Worm (Caenorhabditis elegans) whole organism, mixed stage, embryonic: Measurements from ENCODE around the gene C50F4.10.

ENCODE experiments used
- M03D4.4 ChIP-seq: sonication (generic microtip); optimal IDR thresholded peaks from 2 replicates; lab custom pipeline; 2017; ENCODE audit warnings: mild to moderate bottlenecking, missing genetic modification characterization, missing compliant biosample characterization
- bed-3 ChIP-seq: fragments of 200-800 bp; sonication (Bioruptor generic); optimal IDR thresholded peaks from 3 replicates; lab custom pipeline; 2018; ENCODE audit warnings: mild to moderate bottlenecking, missing genetic modification characterization, moderate library complexity, missing compliant biosample characterization
- blmp-1 ChIP-seq: fragments of 150-350 bp; optimal IDR thresholded peaks from 2 replicates; lab custom pipeline; 2014; ENCODE audit warnings: missing biosample characterization, missing genetic modification characterization
- ceh-39 ChIP-seq: fragments of 150-350 bp; optimal IDR thresholded peaks from 2 replicates; lab custom pipeline; 2014; ENCODE audit warnings: missing biosample characterization, missing genetic modification characterization
- ceh-43 ChIP-seq: fragments of 200-800 bp; sonication (Bioruptor generic); optimal IDR thresholded peaks from 2 replicates; lab custom pipeline; 2018; ENCODE audit warnings: mild to moderate bottlenecking, missing genetic modification characterization, moderate library complexity, missing compliant biosample characterization
- ceh-83 ChIP-seq: fragments of 200-800 bp; sonication (Bioruptor generic); optimal IDR thresholded peaks from 2 replicates; lab custom pipeline; 2018; ENCODE audit warnings: mild to moderate bottlenecking, missing genetic modification characterization, missing compliant biosample characterization
- ces-1 ChIP-seq: fragments of 150-350 bp; optimal IDR thresholded peaks from 2 replicates; lab custom pipeline; 2014; ENCODE audit warnings: missing biosample characterization, missing genetic modification reagents, missing genetic modification characterization
- cnd-1 ChIP-seq: fragments of 200-800 bp; sonication (Bioruptor generic); optimal IDR thresholded peaks from 2 replicates; lab custom pipeline; 2018; ENCODE audit warnings: mild to moderate bottlenecking, missing genetic modification characterization, missing compliant biosample characterization
- drap-1 ChIP-seq: fragments of 200-800 bp; sonication (Bioruptor generic); optimal IDR thresholded peaks from 3 replicates; lab custom pipeline; 2018; ENCODE audit warnings: mild to moderate bottlenecking, missing genetic modification characterization, missing compliant biosample characterization
- elt-1 ChIP-seq: sonication (generic microtip); optimal IDR thresholded peaks from 2 replicates; lab custom pipeline; 2017; ENCODE audit warnings: missing genetic modification characterization, mild to moderate bottlenecking, missing compliant biosample characterization, antibody characterized with exemption, moderate library complexity, borderline replicate concordance; ENCODE audit not compliant: insufficient read depth
- elt-3 ChIP-seq: fragments of 150-350 bp; optimal IDR thresholded peaks from 2 replicates; lab custom pipeline; 2014; ENCODE audit warnings: missing biosample characterization, missing genetic modification characterization
- flh-1 ChIP-seq: fragments of 200-800 bp; sonication (Bioruptor generic); optimal IDR thresholded peaks from 2 replicates; lab custom pipeline; 2018; ENCODE audit warnings: mild to moderate bottlenecking, missing genetic modification characterization, moderate library complexity, missing compliant biosample characterization
- ham-2 ChIP-seq: fragments of 200-800 bp; sonication (Bioruptor generic); optimal IDR thresholded peaks from 2 replicates; lab custom pipeline; 2018; ENCODE audit warnings: mild to moderate bottlenecking, missing genetic modification characterization, missing compliant biosample characterization
- mab-5 ChIP-seq: fragments of 150-350 bp; optimal IDR thresholded peaks from 2 replicates; lab custom pipeline; 2014; ENCODE audit warnings: missing biosample characterization, missing genetic modification characterization
- mep-1 ChIP-seq: fragments of 150-350 bp; optimal IDR thresholded peaks from 2 replicates; lab custom pipeline; 2017; ENCODE audit warnings: missing biosample characterization, missing genetic modification reagents, missing genetic modification characterization, inconsistent platforms
- nhr-12 ChIP-seq: fragments of 150-350 bp; optimal IDR thresholded peaks from 2 replicates; lab custom pipeline; 2014; ENCODE audit warnings: missing biosample characterization, missing genetic modification characterization
- nhr-2 ChIP-seq: fragments of 150-350 bp; optimal IDR thresholded peaks from 2 replicates; lab custom pipeline; 2014; ENCODE audit warnings: missing biosample characterization, missing genetic modification characterization
- nhr-237 ChIP-seq: fragments of 150-350 bp; optimal IDR thresholded peaks from 2 replicates; lab custom pipeline; 2014; ENCODE audit warnings: missing biosample characterization, missing genetic modification characterization
- nhr-28 ChIP-seq: fragments of 150-350 bp; optimal IDR thresholded peaks from 2 replicates; lab custom pipeline; 2014; ENCODE audit warnings: missing biosample characterization, missing genetic modification characterization
- nhr-76 ChIP-seq: sonication (generic microtip); optimal IDR thresholded peaks from 2 replicates; lab custom pipeline; 2017; ENCODE audit warnings: missing biosample characterization, missing genetic modification characterization
- sem-2 ChIP-seq: fragments of 200-800 bp; sonication (Bioruptor generic); optimal IDR thresholded peaks from 2 replicates; lab custom pipeline; 2018; ENCODE audit warnings: mild to moderate bottlenecking, missing genetic modification characterization, missing compliant biosample characterization
- snpc-4 ChIP-seq: fragments of 150-350 bp; optimal IDR thresholded peaks from 2 replicates; lab custom pipeline; 2014; ENCODE audit warnings: missing biosample characterization, missing genetic modification characterization
- sptf-1 ChIP-seq: sonication (generic microtip); optimal IDR thresholded peaks from 2 replicates; lab custom pipeline; 2017; ENCODE audit warnings: mild to moderate bottlenecking, missing genetic modification characterization, moderate library complexity, missing compliant biosample characterization
- unc-120 ChIP-seq: sonication (generic microtip); optimal IDR thresholded peaks from 2 replicates; lab custom pipeline; 2017; ENCODE audit warnings: missing genetic modification characterization, missing compliant biosample characterization; ENCODE audit not compliant: poor library complexity, severe bottlenecking
- unc-39 ChIP-seq: fragments of 150-350 bp; optimal IDR thresholded peaks from 2 replicates; lab custom pipeline; 2014; ENCODE audit warnings: missing biosample characterization, missing genetic modification characterization
- unc-62 ChIP-seq: fragments of 150-350 bp; optimal IDR thresholded peaks from 2 replicates; lab custom pipeline; 2014; ENCODE audit warnings: missing biosample characterization, missing genetic modification reagents, missing genetic modification characterization
- ztf-11 ChIP-seq: fragments of 150-350 bp; optimal IDR thresholded peaks from 2 replicates; lab custom pipeline; 2014; ENCODE audit warnings: missing biosample characterization, missing genetic modification characterization

Gene C50F4.10

ce11 chrV:9491440-9492160 lies 39.8 kb downstream of the C50F4.10 start, which contains the start of gene K06A4.7:
Gene K06A4.7, minus strand, starts transcription at chrV:9491490.
- TF ChIP-seq unc-120 (tag; lab: Kevin White, UChicago) (no peak), ceh-83 (GFP tag; lab: Kevin White, UChicago) (no peak), ceh-39 (tag; lab: Kevin White, UChicago) (no peak), ceh-43 (GFP tag; lab: Kevin White, UChicago) (no peak), flh-1 (GFP tag; lab: Kevin White, UChicago) (no peak), nhr-76 (tag; lab: Kevin White, UChicago) (no peak), unc-62 (no peak), nhr-237 (tag; lab: Kevin White, UChicago) (no peak)

DNA sequence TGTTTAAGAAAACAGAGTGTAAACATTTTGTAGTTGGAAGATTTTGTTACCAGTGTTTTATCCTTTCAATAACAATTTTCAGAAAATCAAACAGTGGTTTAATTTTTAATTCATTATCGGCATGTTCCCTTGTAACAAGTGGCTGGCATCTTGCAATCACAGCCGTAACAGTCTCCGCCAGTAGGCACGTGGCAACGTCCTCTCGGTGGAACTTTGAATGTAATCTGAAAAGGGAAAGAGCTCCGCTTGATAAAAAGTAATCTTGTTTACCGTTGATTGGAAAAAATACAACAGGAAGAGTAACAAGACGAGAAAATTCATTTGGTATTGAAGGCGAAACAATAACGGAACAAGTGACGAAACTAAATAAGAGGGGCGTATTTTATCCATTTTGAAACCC lies 42.0 kb downstream of the C50F4.10 start, which contains the start of gene K06A4.10:
Gene K06A4.10, minus strand, starts transcription at position 390 of the 400 bp plus-strand sequence.
- TF ChIP-seq nhr-2 (tag; lab: Kevin White, UChicago) (no peak), unc-120 (tag; lab: Kevin White, UChicago) (no peak), ham-2 (GFP tag; lab: Kevin White, UChicago) (no peak), sem-2 (GFP tag; lab: Kevin White, UChicago) (no peak), nhr-237 (tag; lab: Kevin White, UChicago) (no peak), nhr-28 (no peak)
- TF ChIP-seq, all 35 proteins: peak for 0

DNA sequence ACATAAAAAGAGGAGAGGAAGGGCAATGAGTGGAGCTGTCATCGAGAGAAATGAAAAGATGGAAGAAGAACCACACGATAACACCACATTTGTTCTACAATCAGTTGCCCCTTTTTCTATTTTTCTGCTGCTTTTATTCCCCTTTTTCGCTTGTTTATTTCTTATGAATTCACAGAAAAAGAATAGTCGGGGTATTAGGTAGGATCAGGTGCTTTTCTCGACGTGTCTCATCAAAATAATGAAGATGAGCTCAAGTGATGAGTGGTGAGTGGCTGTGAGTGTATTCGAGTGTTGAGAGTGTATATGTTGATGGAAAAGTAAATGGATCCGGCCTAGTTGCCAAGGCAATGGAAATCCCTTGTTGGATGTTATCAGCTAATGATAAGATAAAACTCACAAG lies 45.9 kb downstream of the C50F4.10 start:
- TF ChIP-seq nhr-76 (tag; lab: Kevin White, UChicago) (no peak), cnd-1 (no peak), ceh-39 (tag; lab: Kevin White, UChicago) (no peak), mep-1 (tag; lab: Kevin White, UChicago) (no peak), ztf-11 (tag; lab: Kevin White, UChicago) (no peak), elt-3 (no peak), ceh-43 (GFP tag; lab: Kevin White, UChicago) (no peak), snpc-4 (no peak), ces-1 (GFP tag; lab: Kevin White, UChicago) (no peak), unc-120 (tag; lab: Kevin White, UChicago) (no peak), nhr-2 (tag; lab: Kevin White, UChicago) (no peak), elt-1 (tag; lab: Kevin White, UChicago) (no peak), mab-5 (tag; lab: Kevin White, UChicago) (no peak), drap-1 (GFP tag; lab: Kevin White, UChicago) (no peak), blmp-1 (tag; lab: Kevin White, UChicago) (no peak)

DNA sequence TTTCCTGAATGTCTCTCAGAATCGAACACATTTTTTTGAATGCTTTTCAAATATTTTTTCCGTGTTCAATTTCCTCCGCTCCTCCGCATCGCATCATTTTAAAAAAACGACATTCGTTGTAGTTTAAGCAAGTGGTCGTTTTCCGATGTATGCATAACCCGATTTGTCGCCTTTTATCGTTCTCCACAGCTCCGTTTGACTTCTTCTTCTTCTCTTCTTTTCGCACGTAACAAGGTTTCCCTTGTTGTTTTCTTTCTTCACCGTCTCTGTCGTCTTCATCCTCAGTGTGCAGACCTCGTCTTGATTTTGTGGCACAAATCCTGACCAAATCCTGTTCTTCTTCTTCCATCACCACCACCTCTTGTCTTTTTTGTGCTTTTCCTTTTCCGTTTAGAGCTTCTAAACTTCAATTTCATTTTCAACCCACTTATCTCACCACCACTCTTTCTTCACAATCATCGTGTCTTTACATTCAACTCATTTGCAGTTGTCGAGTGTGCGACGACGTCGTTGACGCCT lies 47.6 kb downstream of the C50F4.10 start, which contains the start of gene K06A4.2:
Gene K06A4.2, plus strand, starts transcription at position 469 of the 519 bp plus-strand sequence.
- TF ChIP-seq ceh-43 (GFP tag; lab: Kevin White, UChicago) = no peak

DNA sequence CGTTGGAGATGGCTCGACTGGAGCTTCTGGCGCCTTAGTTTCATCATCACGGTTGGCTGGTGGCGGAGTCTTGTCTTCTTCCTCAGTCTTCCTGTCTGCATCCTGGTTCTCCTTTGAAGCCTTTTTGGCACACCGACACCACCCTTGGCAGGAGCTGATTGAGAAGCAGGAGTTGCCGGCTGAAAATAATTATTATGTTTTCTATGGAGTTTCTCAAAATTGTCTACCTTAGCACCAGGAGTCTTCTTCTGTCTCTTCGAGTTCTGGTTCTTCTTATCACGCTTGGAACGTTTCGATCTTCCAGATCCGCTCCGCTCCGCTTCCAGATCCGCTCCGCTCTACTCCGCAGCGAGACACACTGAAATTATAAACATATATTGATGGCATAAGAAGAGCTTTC lies 50.8 kb downstream of the C50F4.10 start, which contains the start of gene K06A4.6:
Gene K06A4.6, minus strand, starts transcription at position 101 of the 400 bp plus-strand sequence.
- TF ChIP-seq snpc-4 = no peak
- no peak for TF ChIP-seq ceh-39 (tag; lab: Kevin White, UChicago)
- TF ChIP-seq unc-120 (tag; lab: Kevin White, UChicago) = no peak
- TF ChIP-seq ztf-11 (tag; lab: Kevin White, UChicago) = no peak
- TF ChIP-seq sptf-1 (tag; lab: Kevin White, UChicago) = no peak
- no peak for TF ChIP-seq ces-1 (GFP tag; lab: Kevin White, UChicago)
- no peak for TF ChIP-seq sem-2 (GFP tag; lab: Kevin White, UChicago)
- no peak for TF ChIP-seq ceh-83 (GFP tag; lab: Kevin White, UChicago)
- no peak for TF ChIP-seq nhr-28
- no peak for TF ChIP-seq nhr-12 (tag; lab: Kevin White, UChicago)
- no peak for TF ChIP-seq unc-39 (tag; lab: Kevin White, UChicago)
- TF ChIP-seq blmp-1 (tag; lab: Kevin White, UChicago) = no peak
- no peak for TF ChIP-seq nhr-237 (tag; lab: Kevin White, UChicago)
- TF ChIP-seq unc-62 = no peak
- no peak for TF ChIP-seq nhr-76 (tag; lab: Kevin White, UChicago)
- TF ChIP-seq bed-3 (GFP tag; lab: Kevin White, UChicago) = no peak
- no peak for TF ChIP-seq M03D4.4 (tag; lab: Kevin White, UChicago)
- no peak for TF ChIP-seq ceh-43 (GFP tag; lab: Kevin White, UChicago)
